Fruit fly (Drosophila melanogaster) S2 (cell line): ENCODE results near the gene CG8149.
A peak's percentile ranks its signal among the peaks of the same experiment; 100 is the strongest.

Source experiments
- CG8478 ChIP-seq: fragments of >200 bp; optimal IDR thresholded peaks from 2 replicates; lab custom pipeline; 2018
- CTCF ChIP-seq, 2 experiments: fragments of >200 bp; optimal IDR thresholded peaks; 2 replicates each; lab custom pipeline; 2018

DNA sequence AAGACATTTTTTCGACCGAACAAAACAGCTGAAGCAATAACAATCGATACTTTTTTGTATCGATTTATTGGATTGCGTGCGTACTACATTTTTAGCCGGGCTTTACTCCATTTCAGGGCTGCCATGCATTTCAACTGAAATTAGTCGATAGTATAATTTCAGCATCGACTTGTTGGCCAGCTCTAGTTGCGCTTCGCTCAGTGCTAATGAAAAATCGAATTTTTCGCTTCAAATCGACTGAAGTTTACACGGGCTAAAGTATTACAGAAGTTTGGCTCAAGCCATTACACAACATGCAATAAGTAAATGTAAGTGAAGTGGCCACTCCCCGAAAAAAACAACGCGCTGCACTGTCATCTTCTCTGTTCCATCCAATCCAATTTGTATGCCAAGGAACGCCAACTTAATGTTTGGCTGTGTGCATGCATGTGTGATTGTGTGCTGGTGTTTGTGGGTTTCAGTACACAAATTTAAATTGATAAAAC lies 11.4 kb downstream of the CG8149 start, which contains the start of the genes mRpL47, CG8176 and Kdm3:
- TF ChIP-seq CG8478 (lab: Kevin White, UChicago), result no peak
- TF ChIP-seq CTCF (optimal IDR thresholded peaks at IDR 0.05; lab: Kevin White, UChicago), result peak; percentile 58 to 61
